Worm (Caenorhabditis elegans) whole organism, young adult: ENCODE data around the gene F35D2.3.

Experiments used
- C17E4.6 ChIP-seq: fragments of 200-800 bp; sonication (Bioruptor generic); IDR thresholded peaks from 2 replicates; pipeline ENCODE4 v1.3.6; 2022; ENCODE audit warnings: missing genetic modification reagents, missing genetic modification characterization, missing compliant biosample characterization
- F22D6.2 ChIP-seq: sonication (generic microtip); optimal IDR thresholded peaks from 2 replicates; lab custom pipeline; 2016; ENCODE audit warnings: mild to moderate bottlenecking, missing genetic modification characterization, missing compliant biosample characterization
- F49E8.2 ChIP-seq: sonication (generic microtip); optimal IDR thresholded peaks from 3 replicates; lab custom pipeline; 2017; ENCODE audit warnings: missing genetic modification characterization, mild to moderate bottlenecking, missing compliant biosample characterization, antibody characterized with exemption, moderate library complexity; ENCODE audit not compliant: insufficient read depth
- F52B5.7 ChIP-seq: sonication (generic microtip); optimal IDR thresholded peaks from 2 replicates; lab custom pipeline; 2016; ENCODE audit warnings: mild to moderate bottlenecking, missing genetic modification characterization, missing compliant biosample characterization
- F57C9.4 ChIP-seq: sonication (generic microtip); optimal IDR thresholded peaks from 2 replicates; lab custom pipeline; 2017; ENCODE audit warnings: mild to moderate bottlenecking, missing genetic modification characterization, missing compliant biosample characterization
- K11D2.4 ChIP-seq: fragments of 200-800 bp; sonication (Bioruptor generic); IDR thresholded peaks from 2 replicates; pipeline ENCODE4 v1.3.6; 2022; ENCODE audit warnings: missing genetic modification reagents, missing genetic modification characterization, missing compliant biosample characterization
- K12H6.12 ChIP-seq: fragments of 200-800 bp; sonication (Bioruptor generic); optimal IDR thresholded peaks from 2 replicates; lab custom pipeline; 2018; ENCODE audit warnings: mild to moderate bottlenecking, missing genetic modification characterization, missing compliant biosample characterization
- Y53G8AR.9 ChIP-seq: fragments of 200-800 bp; sonication (Bioruptor generic); conservative IDR thresholded peaks from 2 replicates; pipeline ENCODE4 v1.3.6; 2022; ENCODE audit warnings: missing genetic modification reagents, missing genetic modification characterization, missing compliant biosample characterization
- Y79H2A.3 ChIP-seq: fragments of 200-800 bp; sonication (Bioruptor generic); conservative IDR thresholded peaks from 2 replicates; pipeline ENCODE4 v1.3.6; 2022; ENCODE audit warnings: missing genetic modification reagents, missing genetic modification characterization, missing compliant biosample characterization
- ZK185.1 ChIP-seq: sonication (generic microtip); optimal IDR thresholded peaks from 2 replicates; lab custom pipeline; 2016; ENCODE audit warnings: mild to moderate bottlenecking, missing genetic modification characterization, missing compliant biosample characterization; ENCODE audit not compliant: poor library complexity, severe bottlenecking
- akir-1 ChIP-seq: fragments of 200-800 bp; sonication (Bioruptor generic); optimal IDR thresholded peaks from 2 replicates; lab custom pipeline; 2018; ENCODE audit warnings: mild to moderate bottlenecking, missing genetic modification characterization, moderate library complexity, missing compliant biosample characterization
- aptf-2 ChIP-seq: fragments of 200-800 bp; sonication (Bioruptor generic); conservative IDR thresholded peaks from 2 replicates; pipeline ENCODE4 v1.3.6; 2022; ENCODE audit warnings: missing genetic modification reagents, missing genetic modification characterization, missing compliant biosample characterization
- athp-1 ChIP-seq: sonication (generic microtip); optimal IDR thresholded peaks from 2 replicates; lab custom pipeline; 2017; ENCODE audit warnings: mild to moderate bottlenecking, missing genetic modification characterization, missing compliant biosample characterization
- attf-3 ChIP-seq: fragments of 200-800 bp; sonication (Bioruptor generic); conservative IDR thresholded peaks from 2 replicates; pipeline ENCODE4 v1.3.6; 2022; ENCODE audit warnings: missing genetic modification reagents, missing genetic modification characterization, missing compliant biosample characterization
- ccch-3 ChIP-seq: fragments of 200-800 bp; sonication (Bioruptor generic); optimal IDR thresholded peaks from 2 replicates; lab custom pipeline; 2018; ENCODE audit warnings: mild to moderate bottlenecking, missing genetic modification characterization, missing compliant biosample characterization
- ceh-100 ChIP-seq: fragments of 200-800 bp; sonication (Bioruptor generic); IDR thresholded peaks from 2 replicates; pipeline ENCODE4 v1.3.6; 2022; ENCODE audit warnings: missing genetic modification reagents, missing genetic modification characterization, missing compliant biosample characterization
- ceh-27 ChIP-seq: fragments of 200-800 bp; sonication (Bioruptor generic); optimal IDR thresholded peaks from 2 replicates; lab custom pipeline; 2018; ENCODE audit warnings: mild to moderate bottlenecking, missing genetic modification characterization, moderate library complexity, missing compliant biosample characterization
- ceh-79 ChIP-seq: sonication (generic microtip); optimal IDR thresholded peaks from 2 replicates; lab custom pipeline; 2017; ENCODE audit warnings: mild to moderate bottlenecking, missing genetic modification characterization, missing compliant biosample characterization
- dox-1 ChIP-seq: fragments of 200-800 bp; sonication (Bioruptor generic); IDR thresholded peaks from 2 replicates; pipeline ENCODE4 v1.3.6; 2022; ENCODE audit warnings: missing genetic modification reagents, missing genetic modification characterization, missing compliant biosample characterization
- efl-1 ChIP-seq: fragments of 150-350 bp; optimal IDR thresholded peaks from 2 replicates; lab custom pipeline; 2014; ENCODE audit warnings: missing biosample characterization, missing genetic modification reagents, missing genetic modification characterization
- egl-18 ChIP-seq: fragments of 200-800 bp; sonication (Bioruptor generic); IDR thresholded peaks from 2 replicates; pipeline ENCODE4 v1.3.6; 2022; ENCODE audit warnings: missing genetic modification reagents, missing genetic modification characterization, missing compliant biosample characterization
- ets-4 ChIP-seq: fragments of 200-800 bp; sonication (Bioruptor generic); optimal IDR thresholded peaks from 2 replicates; lab custom pipeline; 2018; ENCODE audit warnings: mild to moderate bottlenecking, missing genetic modification characterization, missing compliant biosample characterization
- fkh-3 ChIP-seq: sonication (generic microtip); optimal IDR thresholded peaks from 2 replicates; lab custom pipeline; 2016; ENCODE audit warnings: mild to moderate bottlenecking, missing genetic modification characterization, missing compliant biosample characterization
- gei-17 ChIP-seq: fragments of 200-800 bp; sonication (Bioruptor generic); optimal IDR thresholded peaks from 2 replicates; lab custom pipeline; 2018; ENCODE audit warnings: mild to moderate bottlenecking, missing genetic modification characterization, missing compliant biosample characterization
- hmg-1.2 ChIP-seq: fragments of 200-800 bp; sonication (Bioruptor generic); IDR thresholded peaks from 2 replicates; pipeline ENCODE4 v1.3.6; 2022; ENCODE audit warnings: missing genetic modification reagents, missing genetic modification characterization, missing compliant biosample characterization
- hsf-1 ChIP-seq: fragments of 200-800 bp; sonication (Bioruptor generic); IDR thresholded peaks from 2 replicates; pipeline ENCODE4 v1.3.6; 2022; ENCODE audit warnings: missing genetic modification reagents, missing genetic modification characterization, missing compliant biosample characterization
- lag-1 ChIP-seq: fragments of 200-800 bp; sonication (Bioruptor generic); IDR thresholded peaks from 2 replicates; pipeline ENCODE4 v1.3.6; 2022; ENCODE audit warnings: missing genetic modification reagents, missing genetic modification characterization, missing compliant biosample characterization
- let-526 ChIP-seq: fragments of 200-800 bp; sonication (Bioruptor generic); IDR thresholded peaks from 2 replicates; pipeline ENCODE4 v1.3.6; 2022; ENCODE audit warnings: missing genetic modification reagents, missing genetic modification characterization, missing compliant biosample characterization
- lsl-1 ChIP-seq: fragments of 200-800 bp; sonication (Bioruptor generic); optimal IDR thresholded peaks from 2 replicates; lab custom pipeline; 2018; ENCODE audit warnings: mild to moderate bottlenecking, missing genetic modification characterization, moderate library complexity, missing compliant biosample characterization
- nfya-1 ChIP-seq: sonication (generic microtip); optimal IDR thresholded peaks from 2 replicates; lab custom pipeline; 2017; ENCODE audit warnings: antibody characterized with exemption, missing compliant biosample characterization, missing genetic modification characterization, borderline replicate concordance; ENCODE audit not compliant: insufficient read depth
- nhr-179 ChIP-seq: sonication (generic microtip); optimal IDR thresholded peaks from 2 replicates; lab custom pipeline; 2016; ENCODE audit warnings: mild to moderate bottlenecking, missing genetic modification characterization, missing compliant biosample characterization
- rec-8 ChIP-seq, 2 experiments: sonication (generic microtip); optimal IDR thresholded peaks; 2 replicates each; lab custom pipeline; 2016; ENCODE audit warnings: mild to moderate bottlenecking in 2 of 2, missing genetic modification characterization in 2 of 2, missing genetic modification reagents in 2 of 2, missing genotype in 2 of 2, missing biosample characterization in 1 of 2, missing compliant biosample characterization in 1 of 2, moderate library complexity in 1 of 2
- repo-1 ChIP-seq: sonication (generic microtip); optimal IDR thresholded peaks from 2 replicates; lab custom pipeline; 2017; ENCODE audit warnings: mild to moderate bottlenecking, missing genetic modification characterization, missing compliant biosample characterization
- snpc-1.3 ChIP-seq: sonication (generic microtip); optimal IDR thresholded peaks from 2 replicates; lab custom pipeline; 2017; ENCODE audit warnings: missing genetic modification characterization, mild to moderate bottlenecking, missing compliant biosample characterization, antibody characterized with exemption, moderate library complexity, missing genotype, missing genetic modification reagents; ENCODE audit not compliant: insufficient read depth
- tbx-9 ChIP-seq: sonication (generic microtip); optimal IDR thresholded peaks from 2 replicates; lab custom pipeline; 2016; ENCODE audit warnings: borderline replicate concordance, missing genetic modification characterization, inconsistent platforms, missing compliant biosample characterization
- zfh-2 ChIP-seq: fragments of 200-800 bp; sonication (Bioruptor generic); conservative IDR thresholded peaks from 2 replicates; pipeline ENCODE4 v1.3.6; 2022; ENCODE audit warnings: missing genetic modification reagents, missing genetic modification characterization, missing compliant biosample characterization
- zim-3 ChIP-seq: sonication (generic microtip); optimal IDR thresholded peaks from 2 replicates; lab custom pipeline; 2017; ENCODE audit warnings: mild to moderate bottlenecking, missing genetic modification characterization, moderate library complexity, missing compliant biosample characterization
- ztf-28 ChIP-seq: fragments of 200-800 bp; sonication (Bioruptor generic); IDR thresholded peaks from 2 replicates; pipeline ENCODE4 v1.3.6; 2022; ENCODE audit warnings: missing genetic modification reagents, missing genetic modification characterization, missing compliant biosample characterization

Gene F35D2.3

ce11 chrII:7542952-7543351 is 27.5 kb upstream of the F35D2.3 start:
- no peak for TF ChIP-seq ceh-27 (GFP tag; lab: Kevin White, UChicago)
- TF ChIP-seq rec-8 (tag; optimal IDR thresholded peaks at IDR 0.05; lab: Kevin White, UChicago): no peak
- TF ChIP-seq K11D2.4 (GFP tag; lab: Robert Waterston, UW): no peak
- TF ChIP-seq C17E4.6 (GFP tag; lab: Robert Waterston, UW): no peak
- no peak for TF ChIP-seq ceh-100 (GFP tag; lab: Robert Waterston, UW)
- TF ChIP-seq athp-1 (tag; lab: Kevin White, UChicago): no peak
- TF ChIP-seq let-526 (GFP tag; lab: Robert Waterston, UW): no peak
- no peak for TF ChIP-seq F52B5.7 (tag; lab: Kevin White, UChicago)
- TF ChIP-seq hmg-1.2: no peak
- TF ChIP-seq ztf-28 (GFP tag; lab: Robert Waterston, UW): no peak

- TF ChIP-seq K12H6.12 (tag; lab: Kevin White, UChicago): no peak
- no peak for TF ChIP-seq egl-18
- TF ChIP-seq dox-1: no peak
- no peak for TF ChIP-seq hsf-1 (GFP tag; lab: Robert Waterston, UW)
- no peak for TF ChIP-seq nfya-1 (tag; lab: Kevin White, UChicago)
- TF ChIP-seq attf-3 (GFP tag; lab: Robert Waterston, UW): no peak
- no peak for TF ChIP-seq gei-17 (GFP tag; lab: Kevin White, UChicago)
- no peak for TF ChIP-seq F57C9.4 (tag; lab: Kevin White, UChicago)
- no peak for TF ChIP-seq ceh-79 (tag; lab: Kevin White, UChicago)
- no peak for TF ChIP-seq ZK185.1
- no peak for TF ChIP-seq repo-1 (tag; lab: Kevin White, UChicago)
- no peak for TF ChIP-seq zim-3 (tag; lab: Kevin White, UChicago)
- no peak for TF ChIP-seq lsl-1 (GFP tag; lab: Kevin White, UChicago)
Observed at ce11 chrII:7543808-7544207, 26.6 kb upstream of the F35D2.3 start, which contains the start of gene rol-8. TSS of gene rol-8 (plus strand) at chrII:7544108.

- TF ChIP-seq zfh-2 (GFP tag; lab: Robert Waterston, UW) (peak; percentile 64; the same call in 1 of the 2 replicates), efl-1 (no peak), Y79H2A.3 (GFP tag; lab: Robert Waterston, UW) (no peak)
Observed at ce11 chrII:7544782-7545181, 25.6 kb upstream of the F35D2.3 start.

- TF ChIP-seq Y53G8AR.9 (GFP tag; lab: Robert Waterston, UW): no peak
- no peak for TF ChIP-seq ccch-3 (GFP tag; lab: Kevin White, UChicago)
- TF ChIP-seq lag-1: no peak
- TF ChIP-seq tbx-9 (tag; lab: Kevin White, UChicago): no peak
- no peak for TF ChIP-seq ets-4
- no peak for TF ChIP-seq F49E8.2 (tag; lab: Kevin White, UChicago)
- no peak for TF ChIP-seq F22D6.2 (tag; lab: Kevin White, UChicago)
- TF ChIP-seq fkh-3 (tag; lab: Kevin White, UChicago): no peak
- TF ChIP-seq nhr-179 (tag; lab: Kevin White, UChicago): no peak
- TF ChIP-seq akir-1 (GFP tag; lab: Kevin White, UChicago): no peak
- TF ChIP-seq aptf-2 (GFP tag; lab: Robert Waterston, UW): no peak
- no peak for TF ChIP-seq K11D2.4 (GFP tag; lab: Robert Waterston, UW)
- no peak for TF ChIP-seq snpc-1.3 (tag; lab: Kevin White, UChicago)
- TF ChIP-seq, all 124 proteins: peak for 0
Observed at ce11 chrII:7545364-7545763, 25.0 kb upstream of the F35D2.3 start.
